Fruit fly (Drosophila melanogaster): ENCODE measurements around the gene Trxr2.

DNA sequence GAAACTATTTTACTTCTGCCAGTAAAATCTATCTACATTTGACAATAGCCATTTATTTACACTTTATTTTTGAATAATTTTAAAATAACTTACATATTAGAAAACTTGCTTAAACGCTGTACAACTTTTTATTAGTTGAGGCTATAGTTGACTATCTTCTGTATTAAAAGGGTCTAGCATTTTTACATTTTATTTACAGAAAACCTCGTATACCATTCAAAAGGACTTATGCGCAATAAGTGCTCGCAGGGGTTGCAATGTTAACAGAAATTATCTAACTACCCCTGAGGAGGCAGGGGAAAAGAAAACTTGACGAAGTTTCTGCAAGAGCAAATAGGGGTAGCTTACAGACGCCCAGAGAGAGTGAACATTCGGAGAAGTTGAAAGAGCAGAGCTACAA, 22.2 kb downstream of the Trxr2 start:
- no peak for TF ChIP-seq CG8478 (optimal IDR thresholded peaks at IDR 0.05)
- no peak for TF ChIP-seq psq (optimal IDR thresholded peaks at IDR 0.05)
- no peak for TF ChIP-seq pan (optimal IDR thresholded peaks at IDR 0.05)
- no peak for TF ChIP-seq usp (GFP tag; optimal IDR thresholded peaks at IDR 0.05)

All from whole organism.